Fruit fly (Drosophila melanogaster) whole organism, embryonic: ENCODE data around the gene CG11030.

Experiments used
- Abd-B ChIP-seq: fragments of 200-800 bp; sonication (Bioruptor generic); optimal IDR thresholded peaks from 2 replicates; lab custom pipeline; 2018; ENCODE audit warnings: missing biosample characterization, mild to moderate bottlenecking, missing genetic modification characterization, moderate library complexity
- Ada2b ChIP-seq: fragments of 200-800 bp; sonication (Bioruptor generic); IDR thresholded peaks from 2 replicates; pipeline ENCODE4 v1.3.6; 2022; ENCODE audit warnings: missing biosample characterization, missing genetic modification characterization
- CG10543 ChIP-seq: fragments of 200-800 bp; sonication (Bioruptor generic); optimal IDR thresholded peaks from 3 replicates; lab custom pipeline; 2017; ENCODE audit warnings: missing biosample characterization, mild to moderate bottlenecking, missing genetic modification characterization, moderate library complexity
- CG13287 ChIP-seq: fragments of 200-800 bp; sonication (Bioruptor generic); IDR thresholded peaks from 2 replicates; pipeline ENCODE4 v1.3.6; 2022; ENCODE audit warnings: missing biosample characterization, missing genetic modification characterization; ENCODE audit not compliant: partially characterized antibody
- CG14014 ChIP-seq: fragments of 200-800 bp; sonication (Bioruptor generic); IDR thresholded peaks from 2 replicates; pipeline ENCODE4 v1.3.6; 2022; ENCODE audit warnings: missing biosample characterization, missing genetic modification characterization
- CG15479 ChIP-seq: fragments of 200-800 bp; sonication (Bioruptor generic); optimal IDR thresholded peaks from 3 replicates; lab custom pipeline; 2019; ENCODE audit warnings: missing biosample characterization, mild to moderate bottlenecking, missing genetic modification characterization, moderate library complexity
- CG17568 ChIP-seq: fragments of 200-800 bp; sonication (Bioruptor generic); optimal IDR thresholded peaks from 2 replicates; lab custom pipeline; 2018; ENCODE audit warnings: missing biosample characterization, mild to moderate bottlenecking, missing genetic modification characterization, moderate library complexity
- CG17802 ChIP-seq: fragments of 200-800 bp; sonication (Bioruptor generic); optimal IDR thresholded peaks from 2 replicates; lab custom pipeline; 2018; ENCODE audit warnings: missing biosample characterization, mild to moderate bottlenecking, missing genetic modification characterization, moderate library complexity
- CG7839 ChIP-seq: fragments of 200-800 bp; sonication (Bioruptor generic); optimal IDR thresholded peaks from 3 replicates; lab custom pipeline; 2018; ENCODE audit warnings: missing biosample characterization, mild to moderate bottlenecking, missing genetic modification characterization, moderate library complexity
- CG7928 ChIP-seq: fragments of 200-800 bp; sonication (Bioruptor generic); optimal IDR thresholded peaks from 2 replicates; lab custom pipeline; 2017; ENCODE audit warnings: missing biosample characterization, mild to moderate bottlenecking, missing genetic modification characterization
- CG9932 ChIP-seq: fragments of 200-800 bp; sonication (Bioruptor generic); IDR thresholded peaks from 2 replicates; pipeline ENCODE4 v1.3.6; 2022; ENCODE audit warnings: missing biosample characterization, missing genetic modification characterization
- Dll ChIP-seq: fragments of 200-800 bp; sonication (Bioruptor generic); IDR thresholded peaks from 4 replicates; pipeline ENCODE4 v1.3.6; 2022; ENCODE audit warnings: missing biosample characterization, missing genetic modification characterization; ENCODE audit not compliant: partially characterized antibody
- Eip74EF ChIP-seq, 2 experiments: fragments of 200-800 bp in 1 of 2; fragments of >200 bp in 1 of 2; sonication (Bioruptor generic) in 1 of 2; optimal IDR thresholded peaks; 2 replicates each; lab custom pipeline; 2017 to 2019; ENCODE audit warnings: missing biosample characterization in 2 of 2, missing genetic modification characterization in 2 of 2, mild to moderate bottlenecking in 1 of 2, moderate library complexity in 1 of 2
- H15 ChIP-seq: fragments of 200-800 bp; sonication (Bioruptor generic); IDR thresholded peaks from 3 replicates; pipeline ENCODE4 v1.3.6; 2022; ENCODE audit warnings: missing biosample characterization, missing genetic modification characterization
- HLHmδ ChIP-seq: fragments of 200-800 bp; sonication (Bioruptor generic); optimal IDR thresholded peaks from 2 replicates; lab custom pipeline; 2018; ENCODE audit warnings: missing biosample characterization, mild to moderate bottlenecking, missing genetic modification characterization, moderate library complexity
- Hr78 ChIP-seq, 2 experiments: fragments of 200-800 bp in 1 of 2; fragments of >200 bp in 1 of 2; sonication (Bioruptor generic) in 1 of 2; optimal IDR thresholded peaks; 2 replicates each; lab custom pipeline; 2017 to 2019; ENCODE audit warnings: missing biosample characterization in 2 of 2, missing genetic modification characterization in 2 of 2, mild to moderate bottlenecking in 1 of 2, moderate library complexity in 1 of 2
- Meics ChIP-seq: fragments of 200-800 bp; sonication (Bioruptor generic); optimal IDR thresholded peaks from 2 replicates; lab custom pipeline; 2017; ENCODE audit warnings: missing biosample characterization, mild to moderate bottlenecking, missing genetic modification characterization
- Oli ChIP-seq: fragments of 200-800 bp; sonication (Bioruptor generic); optimal IDR thresholded peaks from 2 replicates; lab custom pipeline; 2018; ENCODE audit warnings: missing biosample characterization, mild to moderate bottlenecking, missing genetic modification characterization, moderate library complexity
- Scr ChIP-seq: fragments of 200-800 bp; sonication (Bioruptor generic); IDR thresholded peaks from 2 replicates; pipeline ENCODE4 v1.3.6; 2022; ENCODE audit warnings: missing biosample characterization, missing genetic modification characterization; ENCODE audit not compliant: partially characterized antibody
- Six4 ChIP-seq: fragments of 200-800 bp; sonication (Bioruptor generic); optimal IDR thresholded peaks from 2 replicates; lab custom pipeline; 2016; ENCODE audit warnings: missing biosample characterization, missing genetic modification characterization
- Taf1 ChIP-seq: fragments of 200-800 bp; sonication (Bioruptor generic); IDR thresholded peaks from 2 replicates; pipeline ENCODE4 v1.3.6; 2022; ENCODE audit warnings: missing biosample characterization, missing genetic modification characterization
- Trl ChIP-seq, 3 experiments: fragments of >200 bp in 2 of 3; fragments of 200-800 bp in 1 of 3; sonication (Bioruptor generic) in 1 of 3; optimal IDR thresholded peaks; 2 replicates in 1 of 3; 3 replicates in 2 of 3; lab custom pipeline; 2016 to 2017; ENCODE audit warnings: missing biosample characterization in 1 of 3, missing genetic modification characterization in 1 of 3
- cad ChIP-seq: fragments of >200 bp; optimal IDR thresholded peaks from 2 replicates; lab custom pipeline; 2017; ENCODE audit warnings: missing biosample characterization, missing genetic modification characterization
- chinmo ChIP-seq: fragments of 200-800 bp; sonication (Bioruptor generic); IDR thresholded peaks from 4 replicates; pipeline ENCODE4 v1.3.6; 2022; ENCODE audit warnings: missing biosample characterization, missing genetic modification characterization; ENCODE audit not compliant: partially characterized antibody
- cwo ChIP-seq: fragments of 200-800 bp; sonication (Bioruptor generic); optimal IDR thresholded peaks from 3 replicates; lab custom pipeline; 2017; ENCODE audit warnings: missing biosample characterization, missing genetic modification characterization, mild to moderate bottlenecking, moderate library complexity, missing genetic modification reagents
- dysf ChIP-seq: fragments of 200-800 bp; sonication (Bioruptor generic); IDR thresholded peaks from 3 replicates; pipeline ENCODE4 v1.3.6; 2022; ENCODE audit warnings: missing biosample characterization, missing genetic modification characterization
- gce ChIP-seq: fragments of 200-800 bp; sonication (Bioruptor generic); IDR thresholded peaks from 3 replicates; pipeline ENCODE4 v1.3.6; 2022; ENCODE audit warnings: missing biosample characterization, missing genetic modification characterization
- gcm ChIP-seq: fragments of 200-800 bp; sonication (Bioruptor generic); optimal IDR thresholded peaks from 2 replicates; lab custom pipeline; 2019; ENCODE audit warnings: missing biosample characterization, mild to moderate bottlenecking, missing genetic modification characterization, moderate library complexity
- grn ChIP-seq: fragments of 200-800 bp; sonication (Bioruptor generic); optimal IDR thresholded peaks from 3 replicates; lab custom pipeline; 2017; ENCODE audit warnings: missing biosample characterization, missing genetic modification characterization
- lov ChIP-seq, 2 experiments: fragments of 200-800 bp in 1 of 2; fragments of >200 bp in 1 of 2; sonication (Bioruptor generic) in 1 of 2; IDR thresholded peaks in 1 of 2; optimal IDR thresholded peaks in 1 of 2; 2 replicates in 1 of 2; 3 replicates in 1 of 2; pipeline versions ENCODE4 v1.3.6 to Lab custom; 2017 to 2022; ENCODE audit warnings: missing biosample characterization in 1 of 2, missing genetic modification characterization in 1 of 2
- onecut ChIP-seq: fragments of 200-800 bp; sonication (Bioruptor generic); IDR thresholded peaks from 2 replicates; pipeline ENCODE4 v1.3.6; 2022; ENCODE audit warnings: missing biosample characterization, missing genetic modification characterization
- peb ChIP-seq: fragments of 200-800 bp; sonication (Bioruptor generic); IDR thresholded peaks from 2 replicates; pipeline ENCODE4 v1.3.6; 2022; ENCODE audit warnings: missing biosample characterization, missing genetic modification characterization
- phol ChIP-seq: fragments of 200-800 bp; sonication (Bioruptor generic); optimal IDR thresholded peaks from 3 replicates; lab custom pipeline; 2018; ENCODE audit warnings: missing biosample characterization, mild to moderate bottlenecking, missing genetic modification characterization, moderate library complexity
- sens ChIP-seq: fragments of 200-800 bp; sonication (Bioruptor generic); peaks from one replicate; lab custom pipeline; 2016; ENCODE audit warnings: missing biosample characterization, missing genetic modification characterization
- tin ChIP-seq: fragments of 200-800 bp; sonication (Bioruptor generic); optimal IDR thresholded peaks from 3 replicates; lab custom pipeline; 2016; ENCODE audit warnings: missing biosample characterization, missing genetic modification characterization
- tll ChIP-seq, 2 experiments: fragments of 200-800 bp in 1 of 2; fragments of >200 bp in 1 of 2; sonication (Bioruptor generic) in 1 of 2; optimal IDR thresholded peaks; 2 replicates each; lab custom pipeline; 2017 to 2019; ENCODE audit warnings: missing biosample characterization in 2 of 2, missing genetic modification characterization in 2 of 2, mild to moderate bottlenecking in 1 of 2, moderate library complexity in 1 of 2

CG11030 gene

DNA sequence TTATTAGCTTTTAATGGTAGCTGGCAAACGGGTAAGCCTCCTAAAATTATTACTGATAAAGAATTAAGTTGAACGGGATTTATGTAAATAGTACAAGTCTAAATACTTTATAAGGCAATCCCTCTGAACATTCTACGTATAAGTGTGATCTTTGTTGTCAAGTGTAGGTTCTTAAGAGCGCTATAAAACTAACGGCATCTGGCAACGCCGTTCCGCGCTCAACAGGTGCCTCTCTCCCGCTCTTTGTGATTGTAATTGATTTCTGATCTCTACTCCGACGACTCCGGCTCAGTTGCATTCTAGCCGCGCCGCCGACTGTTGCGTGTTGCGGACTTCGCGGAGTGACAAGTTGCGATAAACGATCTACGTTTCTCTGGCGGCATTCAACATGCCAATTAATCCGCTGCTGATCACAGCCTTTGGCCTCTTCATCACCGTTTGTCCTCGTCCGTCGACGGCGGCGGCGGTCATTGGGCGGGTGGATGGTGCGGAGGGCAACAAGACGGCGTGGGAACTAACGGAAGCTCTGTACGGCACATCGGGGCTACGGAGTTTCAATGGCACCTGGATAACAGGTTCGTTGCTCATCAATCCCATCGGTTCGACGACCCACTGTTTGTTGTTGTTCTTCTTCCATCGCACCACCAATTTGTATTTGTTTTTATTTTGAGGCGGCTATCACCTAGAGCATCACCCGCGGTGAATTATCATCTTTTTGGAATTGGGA is 80.8 kb downstream of the CG11030 start, which contains the start of gene CG11034 (continued):
- TF ChIP-seq chinmo (GFP tag; lab: Robert Waterston, UW) (peak; percentile 87; the same call in 2 of the 4 replicates), Ada2b (peak; percentile 32; the same call in 1 of the 2 replicates), dysf (GFP tag; lab: Robert Waterston, UW) (0 out of 3 replicates have a peak, but pooled peaks have one; percentile 50), CG13287 (GFP tag; lab: Robert Waterston, UW) (peak; percentile 39; the same call in 1 of the 2 replicates), tll (GFP tag; optimal IDR thresholded peaks at IDR 0.05; lab: Kevin White, UChicago) (peak in 1 of 2 experiments; percentile 53), CG15479 (GFP tag; lab: Kevin White, UChicago) (peak; percentile 56), Meics (GFP tag; lab: Kevin White, UChicago) (peak; percentile 5), onecut (peak; percentile 22; the same call in 1 of the 2 replicates), CG17802 (tag; lab: Kevin White, UChicago) (no peak), sens (GFP tag; lab: Kevin White, UChicago) (peak; percentile 10), H15 (GFP tag; lab: Robert Waterston, UW) (no peak), Abd-B (GFP tag; lab: Kevin White, UChicago) (peak; percentile 23), lov (optimal IDR thresholded peaks at IDR 0.05; lab: Kevin White, UChicago) (no peak), lov (GFP tag; IDR thresholded peaks at IDR 0.05; lab: Robert Waterston, UW) (0 out of 3 replicates have a peak, but pooled peaks have one; percentile 10), Trl (optimal IDR thresholded peaks at IDR 0.05; lab: Kevin White, UChicago) (peak; percentile 70 to 81), Trl (GFP tag; optimal IDR thresholded peaks at IDR 0.05; lab: Kevin White, UChicago) (no peak), HLHmδ (GFP tag; lab: Kevin White, UChicago) (peak; percentile 71), Taf1 (0 out of 2 replicates have a peak, but pooled peaks have one; percentile 8), Dll (GFP tag; lab: Robert Waterston, UW) (peak; percentile 8; the same call in 1 of the 4 replicates), cwo (GFP tag; lab: Kevin White, UChicago) (no peak), grn (peak; percentile 94), tin (GFP tag; lab: Kevin White, UChicago) (no peak)

DNA sequence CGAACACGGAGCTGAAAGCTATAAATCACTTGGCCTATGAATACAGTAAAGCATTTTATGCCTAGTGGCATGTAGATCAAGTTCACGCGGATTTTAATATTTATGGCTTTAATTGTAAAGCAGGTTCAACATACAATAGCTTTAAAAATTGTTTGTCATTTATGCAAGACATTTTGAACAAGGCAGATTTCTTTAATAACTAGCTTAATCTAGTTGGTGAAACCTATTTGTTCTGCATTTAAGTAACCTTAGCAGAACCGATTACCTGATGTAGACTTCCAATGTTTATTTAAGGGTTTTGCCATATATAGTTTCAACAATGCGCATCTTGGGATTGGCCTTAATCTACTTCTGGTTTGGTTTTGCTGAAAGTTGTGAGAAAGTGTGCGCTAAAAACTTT is 86.8 kb downstream of the CG11030 start, which contains the start of gene CG43307:
Gene CG43307 (plus strand): TSS at position 301 of the 400 bp plus-strand sequence.
- no peak for TF ChIP-seq gcm (GFP tag; lab: Kevin White, UChicago)
- TF ChIP-seq peb (GFP tag; lab: Robert Waterston, UW): no peak
- TF ChIP-seq Six4 (GFP tag; lab: Kevin White, UChicago): no peak
- no peak for TF ChIP-seq gce (GFP tag; lab: Robert Waterston, UW)
- no peak for TF ChIP-seq phol (tag; lab: Kevin White, UChicago)
- no peak for TF ChIP-seq Eip74EF (GFP tag; optimal IDR thresholded peaks at IDR 0.05; lab: Kevin White, UChicago)
- TF ChIP-seq CG9932 (GFP tag; lab: Robert Waterston, UW): no peak
- TF ChIP-seq Hr78 (GFP tag; optimal IDR thresholded peaks at IDR 0.05; lab: Kevin White, UChicago): no peak
- no peak for TF ChIP-seq CG10543 (GFP tag; lab: Kevin White, UChicago)
- no peak for TF ChIP-seq CG7928
- no peak for TF ChIP-seq Oli (tag; lab: Kevin White, UChicago)
- no peak for TF ChIP-seq CG14014 (GFP tag; lab: Robert Waterston, UW)
- no peak for TF ChIP-seq CG7839 (tag; lab: Kevin White, UChicago)
- TF ChIP-seq Scr (GFP tag; lab: Robert Waterston, UW): no peak
- no peak for TF ChIP-seq cad (GFP tag; lab: Kevin White, UChicago)
- TF ChIP-seq CG17568: no peak
- TF ChIP-seq, all 482 proteins: peak for 0
